Worm (Caenorhabditis elegans): ENCODE measurements around the gene pudl-1.

DNA sequence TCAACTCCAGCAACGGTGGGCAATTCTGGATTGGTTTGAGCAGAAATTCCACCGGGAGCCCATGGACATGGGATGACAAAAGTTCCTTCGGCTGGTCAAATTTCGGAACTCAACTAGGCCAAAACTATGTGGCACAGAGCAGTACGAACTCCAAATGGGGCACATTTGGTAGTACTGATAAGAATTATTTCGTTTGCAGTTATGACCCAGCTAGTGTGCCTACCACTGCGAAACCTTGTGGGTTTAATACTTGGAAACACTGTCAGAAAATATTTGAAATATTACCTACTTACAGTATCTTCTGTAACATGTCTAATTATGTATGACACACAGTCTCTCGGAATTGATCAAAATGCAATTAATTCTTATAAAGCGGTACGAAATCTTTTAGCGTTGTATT, 6.4 kb upstream of the pudl-1 start:
- no peak for TF ChIP-seq ces-1 (GFP tag; optimal IDR thresholded peaks at IDR 0.05)
- TF ChIP-seq fos-1 (tag; optimal IDR thresholded peaks at IDR 0.05): no peak
- no peak for TF ChIP-seq dmd-8 (GFP tag; IDR thresholded peaks at IDR 0.05)
- TF ChIP-seq lin-39 (tag; optimal IDR thresholded peaks at IDR 0.05): no peak
- TF ChIP-seq daf-12 (tag; optimal IDR thresholded peaks at IDR 0.05): no peak
